Fruit fly (Drosophila melanogaster): ENCODE results near the gene Mgat2.

Gene Mgat2

dm6 chr3R:30056592-30057135 lies 34.6 kb upstream of the Mgat2 start, which contains the start of the genes CG7950 and Rpp14a (continued):
- peak; percentile 60; the same call in 1 of the 2 replicates for TF ChIP-seq CG31224 (GFP tag; IDR thresholded peaks at IDR 0.05)
- TF ChIP-seq Lhr (GFP tag; optimal IDR thresholded peaks at IDR 0.05), result peak; percentile 48
- TF ChIP-seq p53 (GFP tag; optimal IDR thresholded peaks at IDR 0.05), result no peak
- TF ChIP-seq Nf-YB (GFP tag; optimal IDR thresholded peaks at IDR 0.05), result peak; percentile 59
- peak; percentile 77 for TF ChIP-seq tin (GFP tag; optimal IDR thresholded peaks at IDR 0.05)
- TF ChIP-seq CG17612 (GFP tag; IDR thresholded peaks at IDR 0.05), result peak; percentile 61
- TF ChIP-seq trem (tag; optimal IDR thresholded peaks at IDR 0.05), result peak; percentile 80
- TF ChIP-seq sima (GFP tag; optimal IDR thresholded peaks at IDR 0.05), result peak; percentile 69
- peak; percentile 75 for TF ChIP-seq CG13775 (GFP tag; optimal IDR thresholded peaks at IDR 0.05)
- peak; percentile 73 for TF ChIP-seq CG1792 (GFP tag; optimal IDR thresholded peaks at IDR 0.05)
- peak; percentile 66 for TF ChIP-seq CG11504 (tag; optimal IDR thresholded peaks at IDR 0.05)
- TF ChIP-seq lola (GFP tag; optimal IDR thresholded peaks at IDR 0.05), result peak in 1 of 3 experiments; percentile 67
- TF ChIP-seq btn (GFP tag; optimal IDR thresholded peaks at IDR 0.05), result peak; percentile 61
- TF ChIP-seq sob (GFP tag; IDR thresholded peaks at IDR 0.05), result peak; percentile 76
- TF ChIP-seq ab (GFP tag; optimal IDR thresholded peaks at IDR 0.05), result no peak
- TF ChIP-seq CG6272 (GFP tag; IDR thresholded peaks at IDR 0.05), result peak; percentile 68; the same call in 1 of the 2 replicates
- TF ChIP-seq grn (GFP tag; optimal IDR thresholded peaks at IDR 0.05), result no peak
- no peak for TF ChIP-seq Lim3 (GFP tag; IDR thresholded peaks at IDR 0.05)
- TF ChIP-seq CG8944 (GFP tag; optimal IDR thresholded peaks at IDR 0.05), result peak; percentile 62
- TF ChIP-seq CG12219 (GFP tag; optimal IDR thresholded peaks at IDR 0.05), result peak; percentile 51
- peak; percentile 21 for TF ChIP-seq CG6813 (GFP tag; optimal IDR thresholded peaks at IDR 0.05)
- peak; percentile 91 for TF ChIP-seq ci (GFP tag; IDR thresholded peaks at IDR 0.05)
- peak; percentile 80 for TF ChIP-seq CG12155 (GFP tag; optimal IDR thresholded peaks at IDR 0.05)
- peak; percentile 97 for TF ChIP-seq sens (GFP tag)
- TF ChIP-seq CG16815 (GFP tag; optimal IDR thresholded peaks at IDR 0.05), result peak; percentile 44
- peak; percentile 77 for TF ChIP-seq CG7786 (GFP tag; optimal IDR thresholded peaks at IDR 0.05)
- peak; percentile 82 for TF ChIP-seq CG3847 (GFP tag; IDR thresholded peaks at IDR 0.05)
- TF ChIP-seq pho (GFP tag; optimal IDR thresholded peaks at IDR 0.05), result peak; percentile 85
- TF ChIP-seq CG4854 (GFP tag; optimal IDR thresholded peaks at IDR 0.05), result peak; percentile 63
- peak; percentile 60 for TF ChIP-seq CG17186 (GFP tag; optimal IDR thresholded peaks at IDR 0.05)
- peak; percentile 55 for TF ChIP-seq CG9215 (GFP tag; IDR thresholded peaks at IDR 0.05)
- no peak for TF ChIP-seq HLH4C (GFP tag; IDR thresholded peaks at IDR 0.05; ENCODE audit: partially characterized antibody)
- TF ChIP-seq Eip74EF (GFP tag; optimal IDR thresholded peaks at IDR 0.05), result no peak
- peak; percentile 46 for TF ChIP-seq abd-A (tag; optimal IDR thresholded peaks at IDR 0.05)
- TF ChIP-seq Hr78 (GFP tag; optimal IDR thresholded peaks at IDR 0.05), result no peak
- TF ChIP-seq CG8089 (GFP tag; optimal IDR thresholded peaks at IDR 0.05), result peak; percentile 24
- TF ChIP-seq phol (tag; optimal IDR thresholded peaks at IDR 0.05), result peak; percentile 83
- TF ChIP-seq cwo (GFP tag; optimal IDR thresholded peaks at IDR 0.05), result peak; percentile 66
- peak; percentile 77 for TF ChIP-seq grau (tag; optimal IDR thresholded peaks at IDR 0.05)
- peak in 1 of 2 experiments; percentile 2 for TF ChIP-seq insv (GFP tag; optimal IDR thresholded peaks at IDR 0.05)
- peak; percentile 75 for TF ChIP-seq chm (GFP tag; IDR thresholded peaks at IDR 0.05)
- peak; percentile 86 for TF ChIP-seq CG13424 (tag; optimal IDR thresholded peaks at IDR 0.05)
- peak; percentile 73 for TF ChIP-seq pum (GFP tag; optimal IDR thresholded peaks at IDR 0.05)
- TF ChIP-seq CG33557 (GFP tag; optimal IDR thresholded peaks at IDR 0.05), result peak; percentile 53
- TF ChIP-seq chif (GFP tag; optimal IDR thresholded peaks at IDR 0.05), result peak; percentile 68 to 86
- peak; percentile 61; the same call in 1 of the 2 replicates for TF ChIP-seq CG8765 (GFP tag; IDR thresholded peaks at IDR 0.05)
- peak; percentile 37; the same call in 1 of the 2 replicates for TF ChIP-seq sna (GFP tag; IDR thresholded peaks at IDR 0.05; ENCODE audit: partially characterized antibody)
- TF ChIP-seq CG4617 (GFP tag; optimal IDR thresholded peaks at IDR 0.05; ENCODE audit: borderline replicate concordance), result peak; percentile 36
- peak; percentile 85 for TF ChIP-seq chn (GFP tag; optimal IDR thresholded peaks at IDR 0.05)

Data from whole organism, embryonic.